Fruit fly (Drosophila melanogaster): ENCODE data around the gene Gas41.

dm6 chr2L:6970813-6971212 is 20.8 kb upstream of the Gas41 start:
- no peak for TF ChIP-seq CG10631 (GFP tag; optimal IDR thresholded peaks at IDR 0.05)
- no peak for TF ChIP-seq Eip75B (GFP tag; optimal IDR thresholded peaks at IDR 0.05)
- no peak for TF ChIP-seq CG3919 (GFP tag; optimal IDR thresholded peaks at IDR 0.05)
- TF ChIP-seq CG4318 (GFP tag; optimal IDR thresholded peaks at IDR 0.05): no peak
